Worm (Caenorhabditis elegans) whole organism, midembryonic: ENCODE measurements around the gene ndab-1.

Experiments used
- T22C8.4 ChIP-seq: fragments of 200-800 bp; sonication (Bioruptor generic); IDR thresholded peaks from 2 replicates; pipeline ENCODE4 v1.3.6; 2022; ENCODE audit warnings: missing genetic modification characterization, missing compliant biosample characterization
- cog-1 ChIP-seq: sonication (generic microtip); optimal IDR thresholded peaks from 2 replicates; lab custom pipeline; 2016; ENCODE audit warnings: missing genetic modification characterization, missing compliant biosample characterization
- flt-1 ChIP-seq: fragments of 200-800 bp; sonication (Bioruptor generic); IDR thresholded peaks from 2 replicates; pipeline ENCODE4 v1.3.6; 2022; ENCODE audit warnings: missing genetic modification characterization, missing compliant biosample characterization
- klf-2 ChIP-seq: fragments of 200-800 bp; sonication (Bioruptor generic); conservative IDR thresholded peaks from 2 replicates; pipeline ENCODE4 v1.3.6; 2022; ENCODE audit warnings: missing genetic modification reagents, missing genetic modification characterization, missing compliant biosample characterization
- med-1 ChIP-seq: sonication (generic microtip); optimal IDR thresholded peaks from 2 replicates; lab custom pipeline; 2017; ENCODE audit warnings: missing genetic modification characterization, mild to moderate bottlenecking, missing compliant biosample characterization, antibody characterized with exemption, missing genetic modification reagents; ENCODE audit not compliant: insufficient read depth
- ref-1 ChIP-seq: fragments of 200-800 bp; sonication (Bioruptor generic); conservative IDR thresholded peaks from 2 replicates; pipeline ENCODE4 v1.3.6; 2022; ENCODE audit warnings: missing genetic modification reagents, missing genetic modification characterization, missing compliant biosample characterization
- tab-1 ChIP-seq: fragments of 200-800 bp; sonication (Bioruptor generic); IDR thresholded peaks from 2 replicates; pipeline ENCODE4 v1.3.6; 2022; ENCODE audit warnings: missing genetic modification characterization, missing compliant biosample characterization
- ztf-23 ChIP-seq: fragments of 200-800 bp; sonication (Bioruptor generic); IDR thresholded peaks from 2 replicates; pipeline ENCODE4 v1.3.6; 2022; ENCODE audit warnings: missing genetic modification reagents, missing genetic modification characterization, missing compliant biosample characterization
- ztf-29 ChIP-seq: fragments of 200-800 bp; sonication (Bioruptor generic); IDR thresholded peaks from 2 replicates; pipeline ENCODE4 v1.3.6; 2022; ENCODE audit warnings: missing genetic modification reagents, missing genetic modification characterization, missing compliant biosample characterization

ndab-1 gene

DNA sequence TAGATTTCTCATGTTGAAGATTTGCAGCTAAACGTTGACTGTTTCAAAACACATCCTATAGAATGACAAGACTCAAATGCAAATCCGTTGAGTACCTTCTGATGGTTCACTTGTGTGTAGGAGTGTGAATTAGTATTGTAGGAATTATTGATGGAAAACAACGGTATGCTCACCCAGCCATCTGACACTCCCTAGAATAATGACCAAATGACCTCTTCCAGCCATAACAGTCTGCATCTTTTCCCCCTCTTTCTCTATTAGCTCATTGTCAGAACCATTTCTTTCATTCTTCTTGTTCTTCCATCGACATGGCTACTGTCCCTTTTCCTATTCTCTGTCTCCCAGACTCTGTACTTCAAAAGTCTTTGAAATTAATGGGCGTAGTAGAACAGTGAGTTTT is 6.9 kb downstream of the ndab-1 start, which contains the start of gene fbxb-24:
Gene fbxb-24, plus strand, starts transcription at position 301 of the 400 bp plus-strand sequence.
- TF ChIP-seq ztf-23 (GFP tag; lab: Robert Waterston, UW) (no peak), tab-1 (GFP tag; lab: Robert Waterston, UW) (no peak), ztf-29 (no peak), med-1 (GFP tag; lab: Kevin White, UChicago) (no peak), cog-1 (no peak)

DNA sequence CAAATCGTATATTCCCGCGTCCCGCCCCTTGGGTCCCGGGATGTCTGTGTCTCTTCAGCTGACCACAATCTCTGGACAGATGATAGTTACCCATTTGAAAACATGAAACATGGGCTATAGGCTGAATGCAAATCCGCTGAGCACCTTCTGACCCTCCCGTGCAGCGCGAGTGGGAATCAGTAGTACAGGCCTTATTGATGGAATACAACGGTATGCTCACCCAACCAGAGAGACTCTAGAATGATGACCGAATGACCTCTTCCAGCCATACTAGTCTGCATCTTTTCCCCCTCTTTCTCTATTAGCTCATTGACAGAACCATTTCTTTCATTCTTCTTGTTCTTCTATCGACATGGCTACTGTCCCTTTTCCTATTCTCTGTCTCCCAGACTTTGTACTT is 8.3 kb downstream of the ndab-1 start, which contains the start of gene sdz-33:
Gene sdz-33, plus strand, starts transcription at position 301 of the 400 bp plus-strand sequence.
- TF ChIP-seq flt-1 (GFP tag; lab: Robert Waterston, UW) (no peak), cog-1 (no peak), ztf-23 (GFP tag; lab: Robert Waterston, UW) (no peak), tab-1 (GFP tag; lab: Robert Waterston, UW) (no peak), ztf-29 (no peak), T22C8.4 (GFP tag; lab: Robert Waterston, UW) (no peak), klf-2 (GFP tag; lab: Robert Waterston, UW) (no peak), med-1 (GFP tag; lab: Kevin White, UChicago) (no peak), ref-1 (GFP tag; lab: Robert Waterston, UW) (no peak)

DNA sequence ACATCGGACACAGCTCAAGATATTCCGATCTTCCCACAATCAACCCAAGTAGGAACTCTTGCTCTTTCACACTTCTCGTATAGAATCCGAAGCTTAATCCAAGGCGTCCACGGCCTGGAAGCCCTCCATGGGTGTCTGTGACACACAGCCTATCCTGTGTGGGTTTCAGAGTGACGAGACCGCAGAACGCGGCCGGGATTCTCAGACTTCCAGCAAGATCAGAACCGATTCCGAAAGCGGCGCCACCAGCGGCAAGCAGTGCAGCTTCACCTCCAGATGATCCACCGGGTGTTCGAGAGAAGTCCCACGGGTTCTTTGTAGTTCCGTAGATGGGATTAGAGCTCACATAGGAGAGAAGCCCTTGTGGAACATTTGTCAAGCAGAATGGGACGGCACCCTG is 12.7 kb downstream of the ndab-1 start:
- TF ChIP-seq med-1 (GFP tag; lab: Kevin White, UChicago) (no peak), ref-1 (GFP tag; lab: Robert Waterston, UW) (no peak), T22C8.4 (GFP tag; lab: Robert Waterston, UW) (no peak), klf-2 (GFP tag; lab: Robert Waterston, UW) (no peak), tab-1 (GFP tag; lab: Robert Waterston, UW) (no peak), flt-1 (GFP tag; lab: Robert Waterston, UW) (no peak), ztf-23 (GFP tag; lab: Robert Waterston, UW) (no peak), cog-1 (no peak), ztf-29 (no peak)

- TF ChIP-seq tab-1 (GFP tag; lab: Robert Waterston, UW): no peak
- TF ChIP-seq cog-1: no peak
- no peak for TF ChIP-seq klf-2 (GFP tag; lab: Robert Waterston, UW)
- no peak for TF ChIP-seq ztf-23 (GFP tag; lab: Robert Waterston, UW)
- no peak for TF ChIP-seq T22C8.4 (GFP tag; lab: Robert Waterston, UW)
- no peak for TF ChIP-seq ref-1 (GFP tag; lab: Robert Waterston, UW)
- TF ChIP-seq flt-1 (GFP tag; lab: Robert Waterston, UW): no peak
Observed at ce11 chrIII:11900022-11900421, 15.5 kb downstream of the ndab-1 start.

DNA sequence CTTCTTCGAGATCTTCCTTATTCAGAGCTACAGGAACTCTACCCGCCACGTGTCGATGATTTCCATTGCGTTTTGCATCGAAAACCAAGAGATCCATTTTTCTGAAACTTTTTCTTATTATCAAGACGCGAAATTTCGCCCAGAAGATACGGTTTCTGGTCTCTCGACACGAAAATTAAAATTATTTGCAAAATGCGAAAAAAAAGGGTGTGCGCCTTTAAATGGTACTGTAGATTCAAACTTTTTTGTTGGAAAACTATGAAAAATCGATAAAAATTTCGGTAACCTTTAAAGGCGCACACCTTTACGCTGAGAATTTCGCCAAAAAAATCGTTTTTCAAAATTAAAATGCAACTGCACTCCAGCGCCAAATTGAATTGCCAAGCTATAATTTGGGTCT is 17.3 kb downstream of the ndab-1 start, which contains the start of gene tsen-2:
Gene tsen-2, minus strand, starts transcription at position 101 of the 400 bp plus-strand sequence.
- TF ChIP-seq flt-1 (GFP tag; lab: Robert Waterston, UW): no peak
- no peak for TF ChIP-seq T22C8.4 (GFP tag; lab: Robert Waterston, UW)
- no peak for TF ChIP-seq klf-2 (GFP tag; lab: Robert Waterston, UW)
- no peak for TF ChIP-seq cog-1
- TF ChIP-seq ztf-23 (GFP tag; lab: Robert Waterston, UW): no peak
- no peak for TF ChIP-seq ref-1 (GFP tag; lab: Robert Waterston, UW)
- TF ChIP-seq tab-1 (GFP tag; lab: Robert Waterston, UW): no peak
- no peak for TF ChIP-seq med-1 (GFP tag; lab: Kevin White, UChicago)
- no peak for TF ChIP-seq ztf-29

DNA sequence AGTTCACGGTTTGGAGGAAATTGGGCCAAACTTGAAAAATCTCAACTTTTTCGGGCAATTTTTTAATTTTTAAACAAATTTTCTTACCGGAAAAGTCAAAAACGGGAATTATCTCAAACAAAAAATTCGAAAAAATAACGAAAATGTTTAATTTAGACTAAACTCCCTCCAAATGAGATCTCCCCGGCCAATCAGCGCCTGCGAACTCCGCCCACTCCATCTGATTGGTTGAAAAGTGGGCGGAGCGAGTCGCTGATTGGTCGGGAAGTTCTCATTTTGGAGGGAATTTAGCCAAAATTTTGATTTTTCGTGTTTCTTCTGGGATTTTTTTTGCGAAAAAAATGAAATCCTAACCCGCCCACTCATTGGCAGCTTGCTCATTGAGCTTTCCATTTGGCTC is 18.9 kb downstream of the ndab-1 start:
- TF ChIP-seq ztf-23 (GFP tag; lab: Robert Waterston, UW) (no peak), cog-1 (no peak), ref-1 (GFP tag; lab: Robert Waterston, UW) (no peak), tab-1 (GFP tag; lab: Robert Waterston, UW) (no peak), med-1 (GFP tag; lab: Kevin White, UChicago) (no peak), flt-1 (GFP tag; lab: Robert Waterston, UW) (no peak), T22C8.4 (GFP tag; lab: Robert Waterston, UW) (no peak), klf-2 (GFP tag; lab: Robert Waterston, UW) (no peak), ztf-29 (no peak)

- TF ChIP-seq ztf-29 (no peak), ref-1 (GFP tag; lab: Robert Waterston, UW) (no peak), tab-1 (GFP tag; lab: Robert Waterston, UW) (no peak)
Observed at ce11 chrIII:11895504-11895903, 20.0 kb downstream of the ndab-1 start.

DNA sequence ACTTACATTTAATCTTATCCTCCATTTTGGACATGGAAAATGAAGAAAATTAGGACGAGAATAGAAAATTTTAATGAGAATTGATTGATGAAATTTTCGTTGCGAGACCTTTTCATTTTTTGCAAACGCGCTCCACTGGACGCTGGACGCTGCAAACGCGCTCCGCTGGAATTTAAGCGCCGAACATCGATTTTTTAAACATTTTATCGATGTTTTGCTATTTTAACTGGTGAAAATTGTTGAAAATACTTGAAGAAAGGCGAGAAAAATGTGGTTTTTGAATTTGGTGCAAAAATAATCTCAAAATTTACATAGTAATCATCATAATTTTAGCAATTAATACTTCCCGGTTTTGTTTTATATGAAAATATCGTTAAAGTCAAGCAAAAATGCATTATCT is 22.6 kb downstream of the ndab-1 start, which contains the start of gene Y56A3A.41:
Gene Y56A3A.41, minus strand, starts transcription at position 101 of the 400 bp plus-strand sequence.
- no peak for TF ChIP-seq flt-1 (GFP tag; lab: Robert Waterston, UW)
- TF ChIP-seq cog-1: no peak
- TF ChIP-seq ref-1 (GFP tag; lab: Robert Waterston, UW): no peak
- no peak for TF ChIP-seq med-1 (GFP tag; lab: Kevin White, UChicago)
- no peak for TF ChIP-seq T22C8.4 (GFP tag; lab: Robert Waterston, UW)
- TF ChIP-seq ztf-23 (GFP tag; lab: Robert Waterston, UW): no peak
- TF ChIP-seq klf-2 (GFP tag; lab: Robert Waterston, UW): no peak
- no peak for TF ChIP-seq tab-1 (GFP tag; lab: Robert Waterston, UW)
- no peak for TF ChIP-seq ztf-29

- TF ChIP-seq cog-1: no peak
- TF ChIP-seq med-1 (GFP tag; lab: Kevin White, UChicago): no peak
- TF ChIP-seq ref-1 (GFP tag; lab: Robert Waterston, UW): no peak
- TF ChIP-seq T22C8.4 (GFP tag; lab: Robert Waterston, UW): no peak
- no peak for TF ChIP-seq klf-2 (GFP tag; lab: Robert Waterston, UW)
- TF ChIP-seq flt-1 (GFP tag; lab: Robert Waterston, UW): no peak
- TF ChIP-seq ztf-29: no peak
- TF ChIP-seq ztf-23 (GFP tag; lab: Robert Waterston, UW): no peak
- no peak for TF ChIP-seq tab-1 (GFP tag; lab: Robert Waterston, UW)
Observed at ce11 chrIII:11891335-11891734, 24.2 kb downstream of the ndab-1 start, which contains the start of gene faah-5. faah-5 (minus strand) TSS chrIII:11891435.
